Fruit fly (Drosophila melanogaster) whole organism, embryonic: ENCODE data around the gene roq.

Experiments used
- Bteb2 ChIP-seq: fragments of 200-800 bp; sonication (Bioruptor generic); optimal IDR thresholded peaks from 2 replicates; lab custom pipeline; 2016; ENCODE audit warnings: missing biosample characterization, missing genetic modification characterization
- CG10979 ChIP-seq: fragments of 200-800 bp; sonication (Bioruptor generic); optimal IDR thresholded peaks from 2 replicates; lab custom pipeline; 2018; ENCODE audit warnings: missing biosample characterization, mild to moderate bottlenecking, missing genetic modification characterization, moderate library complexity
- CG11504 ChIP-seq: fragments of 200-800 bp; sonication (Bioruptor generic); optimal IDR thresholded peaks from 3 replicates; lab custom pipeline; 2019; ENCODE audit warnings: missing biosample characterization, mild to moderate bottlenecking, missing genetic modification characterization, moderate library complexity
- CG12155 ChIP-seq: fragments of 200-800 bp; sonication (Bioruptor generic); optimal IDR thresholded peaks from 3 replicates; lab custom pipeline; 2016; ENCODE audit warnings: missing biosample characterization, missing genetic modification characterization
- CG13624 ChIP-seq: fragments of 200-800 bp; sonication (Bioruptor generic); optimal IDR thresholded peaks from 2 replicates; lab custom pipeline; 2016; ENCODE audit warnings: missing biosample characterization, missing genetic modification characterization
- CG15514 ChIP-seq: fragments of 200-800 bp; sonication (Bioruptor generic); optimal IDR thresholded peaks from 3 replicates; lab custom pipeline; 2017; ENCODE audit warnings: missing biosample characterization, missing genetic modification characterization, mild to moderate bottlenecking, moderate library complexity, missing genetic modification reagents
- CG1603 ChIP-seq: fragments of 200-800 bp; sonication (Bioruptor generic); optimal IDR thresholded peaks from 2 replicates; lab custom pipeline; 2019; ENCODE audit warnings: missing biosample characterization, mild to moderate bottlenecking, missing genetic modification characterization, moderate library complexity
- CG1647 ChIP-seq: fragments of 200-800 bp; sonication (Bioruptor generic); optimal IDR thresholded peaks from 3 replicates; lab custom pipeline; 2016; ENCODE audit warnings: missing biosample characterization, missing genetic modification characterization
- CG1792 ChIP-seq: fragments of 200-800 bp; sonication (Bioruptor generic); optimal IDR thresholded peaks from 2 replicates; lab custom pipeline; 2016; ENCODE audit warnings: missing biosample characterization, missing genetic modification characterization
- CG30403 ChIP-seq: fragments of 200-800 bp; sonication (Bioruptor generic); optimal IDR thresholded peaks from 3 replicates; lab custom pipeline; 2016; ENCODE audit warnings: missing biosample characterization, missing genetic modification characterization
- CG30431 ChIP-seq: fragments of 200-800 bp; sonication (Bioruptor generic); optimal IDR thresholded peaks from 2 replicates; lab custom pipeline; 2017; ENCODE audit warnings: missing biosample characterization, missing genetic modification characterization
- CG31224 ChIP-seq: fragments of 200-800 bp; sonication (Bioruptor generic); IDR thresholded peaks from 2 replicates; pipeline ENCODE4 v1.3.6; 2022; ENCODE audit warnings: missing biosample characterization, missing genetic modification characterization
- CG32772 ChIP-seq: fragments of 200-800 bp; sonication (Bioruptor generic); IDR thresholded peaks from 2 replicates; pipeline ENCODE4 v1.3.6; 2022; ENCODE audit warnings: missing biosample characterization, missing genetic modification characterization
- CG3407 ChIP-seq: fragments of 200-800 bp; sonication (Bioruptor generic); optimal IDR thresholded peaks from 2 replicates; lab custom pipeline; 2018; ENCODE audit warnings: missing biosample characterization, mild to moderate bottlenecking, missing genetic modification characterization
- CG34224 ChIP-seq: fragments of 200-800 bp; sonication (Bioruptor generic); IDR thresholded peaks from 3 replicates; pipeline ENCODE4 v1.3.6; 2022; ENCODE audit warnings: missing biosample characterization, missing genetic modification characterization; ENCODE audit not compliant: partially characterized antibody
- CG34376 ChIP-seq: fragments of 200-800 bp; sonication (Bioruptor generic); optimal IDR thresholded peaks from 2 replicates; lab custom pipeline; 2018; ENCODE audit warnings: missing biosample characterization, mild to moderate bottlenecking, missing genetic modification characterization
- CG4820 ChIP-seq: fragments of 200-800 bp; sonication (Bioruptor generic); optimal IDR thresholded peaks from 3 replicates; lab custom pipeline; 2016; ENCODE audit warnings: missing biosample characterization, missing genetic modification characterization
- CG6175 ChIP-seq: fragments of 200-800 bp; sonication (Bioruptor generic); IDR thresholded peaks from 3 replicates; pipeline ENCODE4 v1.3.6; 2022; ENCODE audit warnings: missing biosample characterization, missing genetic modification characterization
- CG6254 ChIP-seq: fragments of 200-800 bp; sonication (Bioruptor generic); optimal IDR thresholded peaks from 3 replicates; lab custom pipeline; 2017; ENCODE audit warnings: mild to moderate bottlenecking, missing biosample characterization, missing genetic modification reagents, missing genetic modification characterization
- CG6765 ChIP-seq: fragments of 200-800 bp; sonication (Bioruptor generic); optimal IDR thresholded peaks from 3 replicates; lab custom pipeline; 2017; ENCODE audit warnings: missing biosample characterization, mild to moderate bottlenecking, missing genetic modification characterization
- CG6791 ChIP-seq: fragments of 200-800 bp; sonication (Bioruptor generic); IDR thresholded peaks from 3 replicates; pipeline ENCODE4 v1.3.6; 2022; ENCODE audit warnings: missing biosample characterization, missing genetic modification characterization; ENCODE audit not compliant: partially characterized antibody
- CG7745 ChIP-seq: fragments of 200-800 bp; sonication (Bioruptor generic); optimal IDR thresholded peaks from 2 replicates; lab custom pipeline; 2018; ENCODE audit warnings: missing biosample characterization, mild to moderate bottlenecking, missing genetic modification characterization, moderate library complexity
- CG9817 ChIP-seq: fragments of 200-800 bp; sonication (Bioruptor generic); optimal IDR thresholded peaks from 2 replicates; lab custom pipeline; 2018; ENCODE audit warnings: missing biosample characterization, mild to moderate bottlenecking, missing genetic modification characterization, moderate library complexity
- Dad ChIP-seq: fragments of 200-800 bp; sonication (Bioruptor generic); optimal IDR thresholded peaks from 3 replicates; lab custom pipeline; 2016; ENCODE audit warnings: missing biosample characterization, missing genetic modification characterization
- Dfd ChIP-seq, 2 experiments: fragments of >200 bp; optimal IDR thresholded peaks; 2 replicates each; lab custom pipeline; 2017; ENCODE audit warnings: missing biosample characterization in 2 of 2, missing genetic modification characterization in 2 of 2
- Dref ChIP-seq: fragments of 200-800 bp; sonication (Bioruptor generic); IDR thresholded peaks from 2 replicates; pipeline ENCODE4 v1.3.6; 2022; ENCODE audit warnings: missing biosample characterization, missing genetic modification characterization
- GATAe ChIP-seq: fragments of 200-800 bp; sonication (Bioruptor generic); conservative IDR thresholded peaks from 2 replicates; pipeline ENCODE4 v1.3.6; 2022; ENCODE audit warnings: missing biosample characterization, missing genetic modification characterization
- NFAT ChIP-seq: fragments of 200-800 bp; sonication (Bioruptor generic); IDR thresholded peaks from 2 replicates; pipeline ENCODE4 v1.3.6; 2022; ENCODE audit warnings: missing biosample characterization, missing genetic modification characterization
- Sox102F ChIP-seq: fragments of 200-800 bp; sonication (Bioruptor generic); optimal IDR thresholded peaks from 2 replicates; lab custom pipeline; 2018; ENCODE audit warnings: missing biosample characterization, mild to moderate bottlenecking, missing genetic modification characterization, moderate library complexity
- Sry-β ChIP-seq: fragments of 200-800 bp; sonication (Bioruptor generic); optimal IDR thresholded peaks from 2 replicates; lab custom pipeline; 2018; ENCODE audit warnings: missing biosample characterization, mild to moderate bottlenecking, missing genetic modification characterization, moderate library complexity
- ase ChIP-seq: fragments of 200-800 bp; sonication (Bioruptor generic); IDR thresholded peaks from 3 replicates; pipeline ENCODE4 v1.3.6; 2022; ENCODE audit warnings: missing biosample characterization, missing genetic modification characterization
- bowl ChIP-seq: fragments of 200-800 bp; sonication (Bioruptor generic); IDR thresholded peaks from 2 replicates; pipeline ENCODE4 v1.3.6; 2022; ENCODE audit warnings: missing biosample characterization, missing genetic modification characterization
- chif ChIP-seq, 2 experiments: fragments of 200-800 bp; sonication (Bioruptor generic); optimal IDR thresholded peaks; 3 replicates each; lab custom pipeline; 2016; ENCODE audit warnings: missing biosample characterization in 2 of 2, missing genetic modification characterization in 2 of 2
- crol ChIP-seq: fragments of 200-800 bp; sonication (Bioruptor generic); IDR thresholded peaks from 2 replicates; pipeline ENCODE4 v1.3.6; 2022; ENCODE audit warnings: missing biosample characterization, missing genetic modification characterization
- dmrt99B ChIP-seq: fragments of 200-800 bp; sonication (Bioruptor generic); optimal IDR thresholded peaks from 2 replicates; lab custom pipeline; 2018; ENCODE audit warnings: missing biosample characterization, mild to moderate bottlenecking, missing genetic modification characterization, moderate library complexity
- ewg ChIP-seq: fragments of 200-800 bp; sonication (Bioruptor generic); optimal IDR thresholded peaks from 3 replicates; lab custom pipeline; 2017; ENCODE audit warnings: mild to moderate bottlenecking, missing biosample characterization, missing genetic modification reagents, missing genetic modification characterization
- gsb ChIP-seq: fragments of 200-800 bp; sonication (Bioruptor generic); IDR thresholded peaks from 2 replicates; pipeline ENCODE4 v1.3.6; 2022; ENCODE audit warnings: missing biosample characterization, missing genetic modification characterization
- hbn ChIP-seq: fragments of 200-800 bp; sonication (Bioruptor generic); IDR thresholded peaks from 2 replicates; pipeline ENCODE4 v1.3.6; 2022; ENCODE audit warnings: missing biosample characterization, missing genetic modification characterization; ENCODE audit not compliant: partially characterized antibody
- hth ChIP-seq: fragments of >200 bp; optimal IDR thresholded peaks from 2 replicates; lab custom pipeline; 2017; ENCODE audit warnings: inconsistent platforms
- kah ChIP-seq: fragments of 200-800 bp; sonication (Bioruptor generic); optimal IDR thresholded peaks from 2 replicates; lab custom pipeline; 2018; ENCODE audit warnings: missing biosample characterization, mild to moderate bottlenecking, missing genetic modification characterization
- lab ChIP-seq: fragments of 200-800 bp; sonication (Bioruptor generic); optimal IDR thresholded peaks from 3 replicates; lab custom pipeline; 2017; ENCODE audit warnings: missing biosample characterization, missing genetic modification characterization, mild to moderate bottlenecking, moderate library complexity, missing genetic modification reagents
- lbe ChIP-seq: fragments of 200-800 bp; sonication (Bioruptor generic); optimal IDR thresholded peaks from 2 replicates; lab custom pipeline; 2016; ENCODE audit warnings: missing biosample characterization, mild to moderate bottlenecking, missing genetic modification characterization
- maf-S ChIP-seq: fragments of 200-800 bp; sonication (Bioruptor generic); optimal IDR thresholded peaks from 2 replicates; lab custom pipeline; 2016; ENCODE audit warnings: missing biosample characterization, missing genetic modification characterization
- mam ChIP-seq: fragments of 200-800 bp; sonication (Bioruptor generic); optimal IDR thresholded peaks from 3 replicates; lab custom pipeline; 2016; ENCODE audit warnings: missing biosample characterization, missing genetic modification characterization
- otp ChIP-seq: fragments of 200-800 bp; sonication (Bioruptor generic); IDR thresholded peaks from 3 replicates; pipeline ENCODE4, ENCODE4 v1.3.6; 2022; ENCODE audit warnings: missing biosample characterization, missing genetic modification characterization
- pho ChIP-seq: fragments of 200-800 bp; sonication (Bioruptor generic); optimal IDR thresholded peaks from 2 replicates; lab custom pipeline; 2016; ENCODE audit warnings: missing biosample characterization, missing genetic modification characterization
- psq ChIP-seq: fragments of 200-800 bp; sonication (Bioruptor generic); optimal IDR thresholded peaks from 2 replicates; lab custom pipeline; 2017; ENCODE audit warnings: missing biosample characterization, missing genetic modification characterization
- so ChIP-seq: fragments of 200-800 bp; sonication (Bioruptor generic); IDR thresholded peaks from 3 replicates; pipeline ENCODE4 v1.3.6; 2022; ENCODE audit warnings: missing biosample characterization, missing genetic modification characterization
- trem ChIP-seq: fragments of 200-800 bp; optimal IDR thresholded peaks from 3 replicates; lab custom pipeline; 2019; ENCODE audit warnings: missing biosample characterization, mild to moderate bottlenecking, missing genetic modification characterization, moderate library complexity
- trh ChIP-seq: fragments of 200-800 bp; sonication (Bioruptor generic); optimal IDR thresholded peaks from 2 replicates; lab custom pipeline; 2016; ENCODE audit warnings: missing biosample characterization, missing genetic modification characterization
- tup ChIP-seq: fragments of 200-800 bp; sonication (Bioruptor generic); optimal IDR thresholded peaks from 2 replicates; lab custom pipeline; 2016; ENCODE audit warnings: missing biosample characterization, mild to moderate bottlenecking, missing genetic modification characterization, moderate library complexity
- zf30C ChIP-seq: fragments of 200-800 bp; sonication (Bioruptor generic); optimal IDR thresholded peaks from 3 replicates; lab custom pipeline; 2018; ENCODE audit warnings: missing biosample characterization, mild to moderate bottlenecking, missing genetic modification characterization

The roq gene

dm6 chr3L:16392874-16393273, 14.5 kb upstream of the roq start (continued):
- no peak for TF ChIP-seq CG6765
- no peak for TF ChIP-seq CG4820 (GFP tag; lab: Kevin White, UChicago)
- TF ChIP-seq Dfd (GFP tag; optimal IDR thresholded peaks at IDR 0.05; lab: Kevin White, UChicago), result no peak
- no peak for TF ChIP-seq kah (GFP tag; lab: Kevin White, UChicago)
- no peak; the same call in 1 of the 2 replicates for TF ChIP-seq crol (GFP tag; lab: Robert Waterston, UW)
- TF ChIP-seq otp (GFP tag; lab: Robert Waterston, UW), result no peak
- TF ChIP-seq chif (GFP tag; optimal IDR thresholded peaks at IDR 0.05; lab: Kevin White, UChicago), result no peak
- no peak for TF ChIP-seq CG6791 (GFP tag; lab: Robert Waterston, UW)
- peak; percentile 23 for TF ChIP-seq Sox102F (GFP tag; lab: Kevin White, UChicago)
- peak; percentile 60 for TF ChIP-seq CG11504 (tag; lab: Kevin White, UChicago)
- TF ChIP-seq dmrt99B (tag; lab: Kevin White, UChicago), result peak; percentile 45
- no peak for TF ChIP-seq CG3407 (GFP tag; lab: Kevin White, UChicago)
- TF ChIP-seq ase (GFP tag; lab: Robert Waterston, UW), result no peak
- no peak for TF ChIP-seq CG7745
- no peak for TF ChIP-seq hth (lab: Kevin White, UChicago)
- no peak for TF ChIP-seq hbn
- TF ChIP-seq NFAT, result no peak
- TF ChIP-seq Sry-β (GFP tag; lab: Kevin White, UChicago), result no peak
- no peak for TF ChIP-seq zf30C
- no peak for TF ChIP-seq bowl (GFP tag; lab: Robert Waterston, UW)
- no peak for TF ChIP-seq tup (GFP tag; lab: Kevin White, UChicago)
- TF ChIP-seq Dref, result no peak
- no peak for TF ChIP-seq mam
- no peak for TF ChIP-seq CG12155 (GFP tag; lab: Kevin White, UChicago)
- peak; percentile 10 for TF ChIP-seq trem (tag; lab: Kevin White, UChicago)
- TF ChIP-seq so, result no peak
- peak; percentile 21 for TF ChIP-seq CG30403 (GFP tag; lab: Kevin White, UChicago)
- TF ChIP-seq CG6175, result no peak
- TF ChIP-seq gsb (GFP tag; lab: Robert Waterston, UW), result no peak
- TF ChIP-seq ewg (GFP tag; lab: Kevin White, UChicago), result no peak
- TF ChIP-seq lbe (GFP tag; lab: Kevin White, UChicago), result no peak
- no peak for TF ChIP-seq pho
- no peak for TF ChIP-seq maf-S (GFP tag; lab: Kevin White, UChicago)
- TF ChIP-seq CG6254 (GFP tag; lab: Kevin White, UChicago), result no peak
- TF ChIP-seq CG31224, result no peak
- TF ChIP-seq CG1603 (tag; lab: Kevin White, UChicago), result no peak
- no peak for TF ChIP-seq CG1792
- no peak for TF ChIP-seq CG1647
- no peak for TF ChIP-seq GATAe (GFP tag; lab: Robert Waterston, UW)
- no peak for TF ChIP-seq CG30431 (GFP tag; lab: Kevin White, UChicago)
- TF ChIP-seq CG34376 (GFP tag; lab: Kevin White, UChicago), result no peak
- no peak for TF ChIP-seq CG34224 (GFP tag; lab: Robert Waterston, UW)
- peak; percentile 37 for TF ChIP-seq CG10979 (tag; lab: Kevin White, UChicago)
- no peak for TF ChIP-seq Bteb2 (GFP tag; lab: Kevin White, UChicago)
- no peak for TF ChIP-seq lab (GFP tag; lab: Kevin White, UChicago)
- no peak for TF ChIP-seq trh (GFP tag; lab: Kevin White, UChicago)
- TF ChIP-seq Dad (GFP tag; lab: Kevin White, UChicago), result no peak
- TF ChIP-seq psq (GFP tag; lab: Kevin White, UChicago), result no peak
- TF ChIP-seq CG13624 (GFP tag; lab: Kevin White, UChicago), result no peak
- TF ChIP-seq CG9817 (tag; lab: Kevin White, UChicago), result no peak
- 0 out of 2 replicates have a peak, but pooled peaks have one; percentile 29 for TF ChIP-seq CG32772 (GFP tag; lab: Robert Waterston, UW)
- TF ChIP-seq CG15514 (GFP tag; lab: Kevin White, UChicago), result no peak
